Fruit fly (Drosophila melanogaster) whole organism, wandering third instar larva: ENCODE data around the gene CG9215.

ENCODE experiments used
- Abd-B ChIP-seq: fragments of >200 bp; optimal IDR thresholded peaks from 2 replicates; lab custom pipeline; 2017; ENCODE audit warnings: missing biosample characterization, missing genetic modification characterization
- Hr78 ChIP-seq: fragments of >200 bp; optimal IDR thresholded peaks from 2 replicates; lab custom pipeline; 2017; ENCODE audit warnings: missing biosample characterization, missing genetic modification characterization
- OdsH ChIP-seq: fragments of 200-800 bp; sonication (Bioruptor generic); optimal IDR thresholded peaks from 2 replicates; lab custom pipeline; 2016; ENCODE audit warnings: missing biosample characterization, mild to moderate bottlenecking, missing genetic modification characterization
- Rel ChIP-seq, 2 experiments: fragments of 200-800 bp; sonication (Bioruptor generic) in 1 of 2; optimal IDR thresholded peaks; 2 replicates in 1 of 2; 3 replicates in 1 of 2; lab custom pipeline; 2016 to 2019; ENCODE audit warnings: mild to moderate bottlenecking in 2 of 2, missing biosample characterization in 2 of 2, missing genetic modification characterization in 2 of 2, moderate library complexity in 1 of 2
- Sp1 ChIP-seq: fragments of 200-800 bp; sonication (Bioruptor generic); optimal IDR thresholded peaks from 3 replicates; lab custom pipeline; 2019; ENCODE audit warnings: missing biosample characterization, mild to moderate bottlenecking, missing genetic modification characterization, moderate library complexity
- brk ChIP-seq: fragments of 200-800 bp; sonication (Bioruptor generic); optimal IDR thresholded peaks from 2 replicates; lab custom pipeline; 2016; ENCODE audit warnings: missing biosample characterization, mild to moderate bottlenecking, missing genetic modification characterization
- dl ChIP-seq, 2 experiments: fragments of 175-275, 200-275 bp in 1 of 2; fragments of 200-275 bp in 1 of 2; sonication (Bioruptor generic); optimal IDR thresholded peaks; lab custom pipeline; 2018; ENCODE audit warnings: mild to moderate bottlenecking in 2 of 2, missing biosample characterization in 2 of 2, missing genetic modification characterization in 2 of 2, moderate library complexity in 2 of 2; ENCODE audit not compliant: partially characterized antibody in 2 of 2, insufficient read depth in 1 of 2
- foxo ChIP-seq, 2 experiments: fragments of 200-800 bp; sonication (Bioruptor generic); optimal IDR thresholded peaks; 2 replicates in 1 of 2; 3 replicates in 1 of 2; lab custom pipeline; 2016 to 2017; ENCODE audit warnings: missing biosample characterization in 2 of 2, missing genetic modification characterization in 2 of 2
- jim ChIP-seq: fragments of 175-275, 200-325 bp; sonication (Bioruptor generic); optimal IDR thresholded peaks from 2 replicates; lab custom pipeline; 2016; ENCODE audit warnings: missing biosample characterization, mild to moderate bottlenecking, missing genetic modification characterization
- pan ChIP-seq: fragments of >200 bp; optimal IDR thresholded peaks from 2 replicates; lab custom pipeline; 2017
- psq ChIP-seq: fragments of 200-800 bp; sonication (Bioruptor generic); optimal IDR thresholded peaks from 3 replicates; lab custom pipeline; 2017; ENCODE audit warnings: missing biosample characterization, mild to moderate bottlenecking, missing genetic modification characterization, moderate library complexity

DNA sequence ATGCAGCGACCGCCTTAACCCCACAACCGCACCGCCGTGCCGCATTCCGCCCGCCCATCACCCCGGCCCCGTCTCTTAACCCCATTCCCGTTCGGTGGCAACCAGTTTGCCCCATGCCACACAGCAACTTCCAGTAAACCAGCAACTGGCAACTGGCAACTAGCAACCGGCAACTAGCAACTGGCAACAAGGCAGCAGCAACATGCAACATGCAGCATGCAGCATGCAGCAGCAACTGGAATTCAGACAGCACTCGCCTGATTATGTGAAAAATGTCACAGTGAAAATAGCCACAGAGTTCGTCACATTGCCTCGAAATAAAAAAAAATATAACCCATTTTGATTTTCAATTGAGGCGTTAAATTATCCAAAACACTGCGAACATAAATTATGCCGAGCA is 29.1 kb upstream of the CG9215 start:
- TF ChIP-seq Hr78, result no peak
- TF ChIP-seq psq (GFP tag; lab: Kevin White, UChicago), result no peak
- TF ChIP-seq Sp1 (GFP tag; lab: Kevin White, UChicago), result no peak
- TF ChIP-seq OdsH (GFP tag; lab: Kevin White, UChicago), result no peak
- TF ChIP-seq Rel (GFP tag; optimal IDR thresholded peaks at IDR 0.05; lab: Kevin White, UChicago), result no peak
- no peak for TF ChIP-seq Rel (tag; optimal IDR thresholded peaks at IDR 0.05; lab: Kevin White, UChicago)
- TF ChIP-seq foxo (GFP tag; optimal IDR thresholded peaks at IDR 0.05; lab: Kevin White, UChicago), result no peak
- TF ChIP-seq Abd-B (GFP tag; lab: Kevin White, UChicago), result no peak
- TF ChIP-seq brk (GFP tag; lab: Kevin White, UChicago), result no peak
- TF ChIP-seq jim, result no peak
- TF ChIP-seq dl (GFP tag; optimal IDR thresholded peaks at IDR 0.05; lab: Kevin White, UChicago; ENCODE audit: insufficient read depth in 1 of 2, partially characterized antibody in 2 of 2), result no peak
- TF ChIP-seq pan (lab: Kevin White, UChicago), result no peak
